Worm (Caenorhabditis elegans) whole organism, L3 larva: Measurements from ENCODE around the gene ceh-22.

Experiments
- R02D3.7 ChIP-seq: fragments of 150-350 bp; optimal IDR thresholded peaks from 2 replicates; lab custom pipeline; 2014; ENCODE audit warnings: missing biosample characterization, missing genetic modification characterization
- ZK546.5 ChIP-seq: sonication (generic microtip); optimal IDR thresholded peaks from 2 replicates; lab custom pipeline; 2017; ENCODE audit warnings: missing biosample characterization, missing genetic modification characterization
- aly-2 ChIP-seq: fragments of 150-350 bp; optimal IDR thresholded peaks from 2 replicates; lab custom pipeline; 2014; ENCODE audit warnings: missing biosample characterization, missing genetic modification characterization
- ceh-82 ChIP-seq: fragments of 150-350 bp; optimal IDR thresholded peaks from 2 replicates; lab custom pipeline; 2014; ENCODE audit warnings: missing biosample characterization, missing genetic modification characterization
- daf-12 ChIP-seq: fragments of 150-350 bp; optimal IDR thresholded peaks from 2 replicates; lab custom pipeline; 2014; ENCODE audit warnings: missing biosample characterization, missing genetic modification reagents, missing genetic modification characterization
- egl-27 ChIP-seq: sonication (generic microtip); optimal IDR thresholded peaks from 4 replicates; lab custom pipeline; 2017; ENCODE audit warnings: missing biosample characterization, missing genetic modification reagents, missing genetic modification characterization
- elt-2 ChIP-seq: sonication (generic microtip); optimal IDR thresholded peaks from 2 replicates; lab custom pipeline; 2016; ENCODE audit warnings: missing genetic modification reagents, mild to moderate bottlenecking, missing genetic modification characterization, missing compliant biosample characterization
- eor-1 ChIP-seq, 2 experiments: fragments of 150-350 bp; optimal IDR thresholded peaks; 2 replicates each; lab custom pipeline; 2014 to 2018; ENCODE audit warnings: missing biosample characterization in 2 of 2, missing genetic modification characterization in 2 of 2
- fkh-10 ChIP-seq: sonication (generic microtip); optimal IDR thresholded peaks from 2 replicates; lab custom pipeline; 2017; ENCODE audit warnings: missing biosample characterization, missing genetic modification reagents, missing genetic modification characterization
- fkh-2 ChIP-seq: fragments of 150-350 bp; optimal IDR thresholded peaks from 2 replicates; lab custom pipeline; 2014; ENCODE audit warnings: missing biosample characterization, missing genetic modification reagents, missing genetic modification characterization
- fos-1 ChIP-seq: fragments of 150-350 bp; optimal IDR thresholded peaks from 2 replicates; lab custom pipeline; 2014; ENCODE audit warnings: missing biosample characterization, missing genetic modification characterization
- hmg-11 ChIP-seq: sonication (generic microtip); optimal IDR thresholded peaks from 2 replicates; lab custom pipeline; 2016; ENCODE audit warnings: missing genetic modification characterization, missing compliant biosample characterization
- jun-1 ChIP-seq: fragments of 150-350 bp; optimal IDR thresholded peaks from 2 replicates; lab custom pipeline; 2014; ENCODE audit warnings: missing biosample characterization, missing genetic modification reagents, missing genetic modification characterization
- lin-39 ChIP-seq: fragments of 150-350 bp; optimal IDR thresholded peaks from 2 replicates; lab custom pipeline; 2018; ENCODE audit warnings: missing biosample characterization, missing genetic modification reagents, missing genetic modification characterization
- lsy-12 ChIP-seq: sonication (generic microtip); optimal IDR thresholded peaks from 2 replicates; lab custom pipeline; 2016; ENCODE audit warnings: mild to moderate bottlenecking, missing genetic modification characterization, missing compliant biosample characterization
- mdl-1 ChIP-seq: fragments of 150-350 bp; optimal IDR thresholded peaks from 2 replicates; lab custom pipeline; 2014; ENCODE audit warnings: missing biosample characterization, missing genetic modification characterization
- mml-1 ChIP-seq: fragments of 150-350 bp; sonication (generic microtip); optimal IDR thresholded peaks from 3 replicates; lab custom pipeline; 2014; ENCODE audit warnings: missing biosample characterization, missing genetic modification characterization
- nhr-12 ChIP-seq: fragments of 150-350 bp; optimal IDR thresholded peaks from 2 replicates; lab custom pipeline; 2014; ENCODE audit warnings: missing biosample characterization, missing genetic modification characterization
- nhr-25 ChIP-seq: sonication (generic microtip); optimal IDR thresholded peaks from 2 replicates; lab custom pipeline; 2017; ENCODE audit warnings: missing biosample characterization, missing genetic modification characterization
- nhr-28 ChIP-seq: fragments of 150-350 bp; optimal IDR thresholded peaks from 2 replicates; lab custom pipeline; 2014; ENCODE audit warnings: missing biosample characterization, missing genetic modification characterization
- nhr-76 ChIP-seq: fragments of 150-350 bp; sonication (generic microtip); optimal IDR thresholded peaks from 5 replicates; lab custom pipeline; 2014; ENCODE audit warnings: missing biosample characterization, missing genetic modification characterization
- pha-4 ChIP-seq: fragments of 150-350 bp; optimal IDR thresholded peaks from 2 replicates; lab custom pipeline; 2014; ENCODE audit warnings: missing biosample characterization, missing genetic modification reagents, missing genetic modification characterization
- pqm-1 ChIP-seq: fragments of 150-350 bp; optimal IDR thresholded peaks from 2 replicates; lab custom pipeline; 2017; ENCODE audit warnings: missing biosample characterization, missing genetic modification characterization, inconsistent platforms
- skn-1 ChIP-seq: fragments of 150-350 bp; optimal IDR thresholded peaks from 2 replicates; lab custom pipeline; 2014; ENCODE audit warnings: missing biosample characterization, missing genetic modification characterization
- snpc-4 ChIP-seq: fragments of 150-350 bp; optimal IDR thresholded peaks from 2 replicates; lab custom pipeline; 2014; ENCODE audit warnings: missing biosample characterization, missing genetic modification characterization
- unc-39 ChIP-seq: sonication (generic microtip); optimal IDR thresholded peaks from 4 replicates; lab custom pipeline; 2017; ENCODE audit warnings: missing biosample characterization, missing genetic modification characterization
- unc-62 ChIP-seq: fragments of 150-350 bp; sonication (generic microtip); optimal IDR thresholded peaks from 4 replicates; lab custom pipeline; 2014; ENCODE audit warnings: missing biosample characterization, missing genetic modification reagents, missing genetic modification characterization
- ztf-11 ChIP-seq: fragments of 150-350 bp; optimal IDR thresholded peaks from 2 replicates; lab custom pipeline; 2014; ENCODE audit warnings: missing biosample characterization, missing genetic modification characterization
- ztf-4 ChIP-seq: fragments of 150-350 bp; optimal IDR thresholded peaks from 2 replicates; lab custom pipeline; 2014; ENCODE audit warnings: missing biosample characterization, missing genetic modification characterization

Gene ceh-22

ce11 chrV:10682122-10682521, 10.4 kb downstream of the ceh-22 start, which contains the start of gene gsp-1:
gsp-1 (plus strand) TSS chrV:10682422.
- TF ChIP-seq aly-2 (no peak), lin-39 (tag; lab: Kevin White, UChicago) (peak; percentile 9)

ce11 chrV:10683458-10683857, 11.7 kb downstream of the ceh-22 start:
- no peak for TF ChIP-seq eor-1 (tag; optimal IDR thresholded peaks at IDR 0.05; lab: Kevin White, UChicago)
- no peak for TF ChIP-seq nhr-28
- peak; percentile 23 for TF ChIP-seq hmg-11
- TF ChIP-seq, all 47 proteins: peak for 1

- peak; percentile 49 for TF ChIP-seq fkh-10
- TF ChIP-seq mdl-1 (tag; lab: Kevin White, UChicago) = no peak
- TF ChIP-seq, all 47 proteins: peak for 1
Measured at ce11 chrV:10684748-10685147, 13.0 kb downstream of the ceh-22 start.

- TF ChIP-seq skn-1 (tag; lab: Kevin White, UChicago) (no peak), pha-4 (tag; lab: Kevin White, UChicago) (peak; percentile 64)
Measured at ce11 chrV:10687601-10688000, 15.9 kb downstream of the ceh-22 start, which contains the start of gene F29F11.20. F29F11.20 (plus strand) TSS chrV:10687901.

ce11 chrV:10691313-10691712, 19.6 kb downstream of the ceh-22 start:
- TF ChIP-seq pha-4 (tag; lab: Kevin White, UChicago) = peak; percentile 68
- no peak for TF ChIP-seq ztf-11
- TF ChIP-seq snpc-4 (tag; lab: Kevin White, UChicago) = no peak
- TF ChIP-seq nhr-12 (tag; lab: Kevin White, UChicago) = no peak
- no peak for TF ChIP-seq ztf-4 (tag; lab: Kevin White, UChicago)

- TF ChIP-seq nhr-76 (tag; lab: Kevin White, UChicago) = no peak
- TF ChIP-seq nhr-25 = no peak
- TF ChIP-seq ztf-4 (tag; lab: Kevin White, UChicago) = no peak
- peak; percentile 99 for TF ChIP-seq elt-2
- no peak for TF ChIP-seq fkh-2
- TF ChIP-seq lin-39 (tag; lab: Kevin White, UChicago) = no peak
- no peak for TF ChIP-seq unc-62 (GFP tag; lab: Kevin White, UChicago)
- TF ChIP-seq nhr-12 (tag; lab: Kevin White, UChicago) = no peak
- no peak for TF ChIP-seq lsy-12
- TF ChIP-seq pqm-1 (tag; lab: Kevin White, UChicago) = peak; percentile 99
- TF ChIP-seq pha-4 (tag; lab: Kevin White, UChicago) = peak; percentile 81
- peak; percentile 88 for TF ChIP-seq jun-1 (tag; lab: Kevin White, UChicago)
- no peak for TF ChIP-seq unc-39 (tag; lab: Kevin White, UChicago)
- no peak for TF ChIP-seq ceh-82
- no peak for TF ChIP-seq fkh-10
- no peak for TF ChIP-seq egl-27 (tag; lab: Kevin White, UChicago)
- no peak for TF ChIP-seq R02D3.7
- TF ChIP-seq fos-1 (tag; lab: Kevin White, UChicago) = peak; percentile 11
- no peak for TF ChIP-seq mdl-1 (tag; lab: Kevin White, UChicago)
- no peak for TF ChIP-seq daf-12 (tag; lab: Kevin White, UChicago)
Measured at ce11 chrV:10693749-10694148, 22.0 kb downstream of the ceh-22 start.

- no peak for TF ChIP-seq ZK546.5
- no peak for TF ChIP-seq fkh-10
- peak; percentile 21 for TF ChIP-seq pqm-1 (tag; lab: Kevin White, UChicago)
Measured at ce11 chrV:10695181-10695580, 23.5 kb downstream of the ceh-22 start, which contains the start of gene C05A2.4. C05A2.4 (plus strand) TSS chrV:10695481.

ce11 chrV:10699122-10699521, 27.4 kb downstream of the ceh-22 start:
- TF ChIP-seq fkh-10 (peak; percentile 35), mml-1 (tag; lab: Kevin White, UChicago) (no peak)
- TF ChIP-seq, all 47 proteins: peak for 1
